Worm (Caenorhabditis elegans): ENCODE measurements around the gene arv-1.
A peak's percentile ranks its signal among the peaks of the same experiment; 100 is the strongest.

arv-1 gene

DNA sequence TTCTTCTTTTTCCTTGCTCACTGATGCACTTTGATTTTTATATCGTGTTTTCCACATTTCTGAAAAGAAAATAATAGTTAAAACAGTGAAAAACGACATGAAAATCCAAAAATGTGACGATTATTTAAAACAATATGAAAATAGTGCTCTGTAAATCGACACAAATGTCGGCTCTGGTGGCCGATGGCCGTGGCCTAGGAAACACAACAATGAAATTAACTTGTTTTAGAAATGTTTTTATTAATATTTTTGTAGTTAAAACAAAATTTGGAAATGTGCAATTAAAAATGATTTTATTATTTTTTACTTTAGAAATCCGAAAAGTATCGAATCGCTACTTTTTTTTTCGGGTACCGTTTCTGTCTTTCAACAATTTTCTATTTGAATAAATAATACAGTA, at the start of gene arv-1:
arv-1 (minus strand) TSS at position 65 of the 400 bp plus-strand sequence.
- TF ChIP-seq cog-1 (tag; optimal IDR thresholded peaks at IDR 0.05) (peak; percentile 18), med-1 (GFP tag; optimal IDR thresholded peaks at IDR 0.05; ENCODE audit: insufficient read depth) (no peak), flt-1 (GFP tag; IDR thresholded peaks at IDR 0.05) (peak; percentile 38; the same call in 1 of the 2 replicates), ztf-23 (GFP tag; IDR thresholded peaks at IDR 0.05) (0 out of 2 replicates have a peak, but pooled peaks have one; percentile 38)

DNA sequence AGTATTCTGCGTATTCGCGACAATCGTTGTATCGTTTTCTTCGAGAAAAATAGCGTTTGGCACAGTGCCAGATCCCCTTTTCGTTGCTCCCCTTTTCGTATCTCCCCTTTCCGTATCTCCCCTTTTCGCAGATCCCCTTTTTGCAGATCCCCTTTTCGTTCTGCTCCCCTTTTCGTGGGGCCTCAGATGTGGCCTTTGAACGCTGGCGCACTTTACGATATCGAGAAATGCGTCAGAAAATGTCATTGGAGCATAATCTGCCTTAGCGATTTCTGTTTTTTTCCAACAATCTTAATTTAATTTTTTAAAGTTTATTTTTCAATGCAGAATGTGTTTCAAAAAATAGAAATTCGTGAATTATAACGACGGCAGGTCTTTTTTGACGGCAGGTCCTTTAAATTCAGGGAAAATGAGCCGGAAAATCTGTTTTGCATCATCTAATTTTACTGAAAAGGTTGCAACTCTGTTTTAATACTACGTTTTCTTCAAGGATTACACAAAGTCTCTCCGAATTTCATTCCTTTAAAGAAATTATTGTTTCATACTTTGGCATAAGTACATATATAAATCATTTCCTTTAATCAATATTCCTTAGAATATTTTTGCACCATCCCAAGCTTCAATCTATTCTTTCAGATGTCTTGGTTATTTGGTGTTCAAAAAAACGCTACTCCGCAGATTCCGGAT, 47.9 kb upstream of the arv-1 start, which contains the start of gene atad-3:
atad-3 (plus strand) TSS at position 637 of the 687 bp plus-strand sequence.
- TF ChIP-seq ref-1 (GFP tag; conservative IDR thresholded peaks at IDR 0.05) (peak; percentile 79), flt-1 (GFP tag; IDR thresholded peaks at IDR 0.05) (peak; percentile 95), ztf-29 (GFP tag; IDR thresholded peaks at IDR 0.05) (peak; percentile 90), cog-1 (tag; optimal IDR thresholded peaks at IDR 0.05) (peak; percentile 82), ztf-23 (GFP tag; IDR thresholded peaks at IDR 0.05) (peak; percentile 97), tab-1 (GFP tag; IDR thresholded peaks at IDR 0.05) (peak; percentile 88), med-1 (GFP tag; optimal IDR thresholded peaks at IDR 0.05; ENCODE audit: insufficient read depth) (no peak), klf-2 (GFP tag; conservative IDR thresholded peaks at IDR 0.05) (peak; percentile 96), T22C8.4 (GFP tag; IDR thresholded peaks at IDR 0.05) (peak; percentile 85; the same call in 1 of the 2 replicates)

DNA sequence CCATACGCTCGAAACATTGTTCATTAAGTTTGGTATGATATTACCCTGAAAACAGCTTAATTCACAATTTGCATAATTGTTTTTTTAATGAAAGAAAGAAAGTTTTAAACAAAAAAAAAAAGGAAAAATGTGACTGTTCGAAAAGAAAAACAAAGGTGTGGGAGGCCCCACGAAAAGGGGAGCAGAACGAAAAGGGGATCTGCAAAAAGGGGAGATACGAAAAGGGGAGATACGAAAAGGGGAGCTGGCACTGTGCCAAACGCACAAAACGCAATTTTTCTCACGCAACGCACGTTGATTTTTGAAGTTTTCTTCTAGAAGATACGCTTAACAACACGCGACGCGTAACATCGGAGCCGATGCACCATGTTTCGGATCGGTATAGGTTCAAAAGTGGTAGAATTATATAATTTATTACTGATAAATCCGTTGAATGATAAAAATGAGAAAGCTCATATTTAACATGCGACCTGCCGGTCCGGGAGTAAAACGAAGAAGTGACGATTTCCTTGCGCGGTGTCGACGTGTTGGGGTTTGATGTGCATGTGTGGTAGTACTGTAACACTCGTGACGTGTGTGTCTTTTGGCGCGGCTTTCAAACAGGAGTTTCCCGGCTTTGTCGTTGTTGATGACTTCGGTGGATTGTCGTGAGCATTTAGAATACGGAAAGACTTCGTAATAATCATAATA, 47.1 kb upstream of the arv-1 start, which contains the start of gene nrde-2:
nrde-2 (minus strand) TSS at position 45 of the 690 bp plus-strand sequence.
- TF ChIP-seq klf-2 (GFP tag; conservative IDR thresholded peaks at IDR 0.05) (peak; percentile 64; the same call in 1 of the 2 replicates), flt-1 (GFP tag; IDR thresholded peaks at IDR 0.05) (peak; percentile 80), ztf-23 (GFP tag; IDR thresholded peaks at IDR 0.05) (peak; percentile 87), ref-1 (GFP tag; conservative IDR thresholded peaks at IDR 0.05) (peak; percentile 41; the same call in 1 of the 2 replicates)

DNA sequence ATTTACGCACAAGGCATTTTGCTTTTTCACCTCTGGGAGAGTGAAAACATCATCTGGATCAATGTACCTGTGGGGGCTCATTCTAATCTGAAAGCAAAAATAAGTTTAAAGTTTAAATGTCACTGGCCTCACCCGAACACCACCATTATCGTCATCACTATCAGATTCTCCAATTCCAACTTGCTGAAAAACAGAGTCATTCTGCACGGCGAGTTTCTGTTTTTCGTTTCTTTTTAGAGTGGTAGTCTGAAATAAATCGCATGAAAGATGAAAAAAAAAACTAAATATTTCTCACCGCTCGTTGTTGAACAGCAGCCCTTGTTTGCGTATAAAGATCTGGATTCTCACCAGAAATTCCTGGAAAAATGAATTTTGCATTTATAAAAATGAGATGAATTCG, 46.5 kb upstream of the arv-1 start:
- TF ChIP-seq T22C8.4 (GFP tag; IDR thresholded peaks at IDR 0.05): no peak
- no peak for TF ChIP-seq tab-1 (GFP tag; IDR thresholded peaks at IDR 0.05)

DNA sequence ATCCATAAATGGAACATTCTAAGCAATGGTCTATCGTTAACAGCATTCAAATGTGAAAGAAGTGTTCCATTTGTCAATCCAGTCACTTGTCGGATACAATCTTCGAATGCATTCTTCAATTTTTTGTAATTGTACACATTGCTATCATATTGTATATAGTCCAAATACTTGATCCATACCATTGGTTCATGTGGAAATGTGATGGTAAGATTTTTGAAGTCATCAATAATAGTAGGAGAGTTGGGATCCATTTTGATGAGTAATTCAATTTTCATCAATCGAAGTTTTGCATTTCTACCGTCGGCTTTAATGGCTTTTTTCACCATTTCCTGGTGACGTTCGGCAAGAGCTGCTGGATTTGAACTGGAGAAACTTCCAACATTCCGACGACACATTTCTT, 45.0 kb upstream of the arv-1 start:
- no peak for TF ChIP-seq ref-1 (GFP tag; conservative IDR thresholded peaks at IDR 0.05)
- TF ChIP-seq ztf-29 (GFP tag; IDR thresholded peaks at IDR 0.05): no peak
- TF ChIP-seq tab-1 (GFP tag; IDR thresholded peaks at IDR 0.05): no peak
- no peak for TF ChIP-seq flt-1 (GFP tag; IDR thresholded peaks at IDR 0.05)

DNA sequence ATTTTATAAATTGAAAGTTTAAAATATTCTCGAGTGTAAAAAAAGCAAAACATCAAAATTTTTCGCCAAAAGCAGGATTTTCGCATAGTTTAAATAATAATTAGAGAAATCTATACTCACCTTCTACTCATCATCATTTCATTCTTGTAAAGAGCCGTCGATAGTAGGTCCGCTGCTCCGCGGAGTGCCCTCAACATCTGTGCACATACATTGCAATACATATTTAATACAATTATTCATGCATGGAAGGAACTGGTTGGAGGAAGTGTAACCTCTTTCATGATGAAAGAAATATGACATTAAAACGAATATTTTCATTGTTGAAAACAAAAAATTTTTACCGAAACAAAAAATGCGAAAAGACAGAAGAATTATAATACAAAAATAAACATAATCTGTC, 41.7 kb upstream of the arv-1 start, which contains the start of gene mrps-14:
mrps-14 (minus strand) TSS at position 197 of the 400 bp plus-strand sequence.
- TF ChIP-seq flt-1 (GFP tag; IDR thresholded peaks at IDR 0.05) (no peak), klf-2 (GFP tag; conservative IDR thresholded peaks at IDR 0.05) (no peak), cog-1 (tag; optimal IDR thresholded peaks at IDR 0.05) (no peak), ztf-29 (GFP tag; IDR thresholded peaks at IDR 0.05) (no peak), ztf-23 (GFP tag; IDR thresholded peaks at IDR 0.05) (no peak), ref-1 (GFP tag; conservative IDR thresholded peaks at IDR 0.05) (no peak), med-1 (GFP tag; optimal IDR thresholded peaks at IDR 0.05; ENCODE audit: insufficient read depth) (no peak), tab-1 (GFP tag; IDR thresholded peaks at IDR 0.05) (no peak), T22C8.4 (GFP tag; IDR thresholded peaks at IDR 0.05) (no peak)

DNA sequence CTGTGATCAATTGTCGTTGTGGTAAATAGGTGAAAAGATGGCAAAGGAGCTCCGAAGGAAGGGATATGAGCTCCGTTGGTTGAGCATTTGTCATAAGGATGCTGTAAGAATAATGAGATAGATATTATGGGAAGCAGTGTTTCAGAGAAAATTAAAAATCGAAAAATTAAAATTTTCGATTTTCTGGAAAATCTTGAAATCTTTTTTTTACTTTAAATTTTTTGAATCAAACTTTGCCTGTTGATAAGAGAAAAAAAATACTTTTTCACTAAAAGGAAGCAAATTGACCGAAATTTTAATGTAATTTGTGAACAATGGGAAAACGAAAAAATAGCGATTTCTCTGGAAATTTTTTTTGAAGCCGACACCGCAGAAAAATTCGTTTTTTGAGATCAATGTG, 39.0 kb upstream of the arv-1 start, which contains the start of gene mec-15:
mec-15 (minus strand) TSS at position 101 of the 400 bp plus-strand sequence.
- TF ChIP-seq cog-1 (tag; optimal IDR thresholded peaks at IDR 0.05): no peak
- no peak for TF ChIP-seq ztf-23 (GFP tag; IDR thresholded peaks at IDR 0.05)
- TF ChIP-seq ztf-29 (GFP tag; IDR thresholded peaks at IDR 0.05): no peak
- no peak for TF ChIP-seq klf-2 (GFP tag; conservative IDR thresholded peaks at IDR 0.05)
- no peak for TF ChIP-seq med-1 (GFP tag; optimal IDR thresholded peaks at IDR 0.05; ENCODE audit: insufficient read depth)
- TF ChIP-seq tab-1 (GFP tag; IDR thresholded peaks at IDR 0.05): no peak
- no peak for TF ChIP-seq ref-1 (GFP tag; conservative IDR thresholded peaks at IDR 0.05)
- TF ChIP-seq T22C8.4 (GFP tag; IDR thresholded peaks at IDR 0.05): no peak
- no peak for TF ChIP-seq flt-1 (GFP tag; IDR thresholded peaks at IDR 0.05)

DNA sequence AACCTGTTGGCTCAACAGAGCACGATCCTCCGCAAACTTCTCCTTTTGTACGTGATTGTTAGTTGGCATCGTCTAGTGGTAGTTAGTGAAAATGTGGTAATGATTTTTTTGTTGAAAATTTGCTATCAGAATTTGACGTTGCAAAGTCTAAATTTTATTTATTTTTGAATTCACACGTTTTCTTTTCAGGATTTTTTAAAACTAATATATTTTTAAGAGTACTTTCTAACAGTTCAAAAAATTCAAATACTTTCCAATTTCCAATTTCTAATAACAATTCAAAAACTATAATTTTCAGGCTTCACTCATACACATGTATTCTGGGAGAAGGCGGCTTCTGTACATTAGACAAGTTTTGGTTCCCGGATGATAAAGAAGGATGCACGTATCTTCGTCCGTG, 33.8 kb upstream of the arv-1 start, which contains the start of gene ubxn-5:
ubxn-5 (minus strand) TSS at position 101 of the 400 bp plus-strand sequence.
- no peak for TF ChIP-seq cog-1 (tag; optimal IDR thresholded peaks at IDR 0.05)
- no peak for TF ChIP-seq ztf-23 (GFP tag; IDR thresholded peaks at IDR 0.05)
- no peak for TF ChIP-seq ref-1 (GFP tag; conservative IDR thresholded peaks at IDR 0.05)
- TF ChIP-seq med-1 (GFP tag; optimal IDR thresholded peaks at IDR 0.05; ENCODE audit: insufficient read depth): no peak
- TF ChIP-seq tab-1 (GFP tag; IDR thresholded peaks at IDR 0.05): no peak
- no peak for TF ChIP-seq T22C8.4 (GFP tag; IDR thresholded peaks at IDR 0.05)
- TF ChIP-seq flt-1 (GFP tag; IDR thresholded peaks at IDR 0.05): no peak
- no peak for TF ChIP-seq ztf-29 (GFP tag; IDR thresholded peaks at IDR 0.05)
- TF ChIP-seq klf-2 (GFP tag; conservative IDR thresholded peaks at IDR 0.05): no peak

DNA sequence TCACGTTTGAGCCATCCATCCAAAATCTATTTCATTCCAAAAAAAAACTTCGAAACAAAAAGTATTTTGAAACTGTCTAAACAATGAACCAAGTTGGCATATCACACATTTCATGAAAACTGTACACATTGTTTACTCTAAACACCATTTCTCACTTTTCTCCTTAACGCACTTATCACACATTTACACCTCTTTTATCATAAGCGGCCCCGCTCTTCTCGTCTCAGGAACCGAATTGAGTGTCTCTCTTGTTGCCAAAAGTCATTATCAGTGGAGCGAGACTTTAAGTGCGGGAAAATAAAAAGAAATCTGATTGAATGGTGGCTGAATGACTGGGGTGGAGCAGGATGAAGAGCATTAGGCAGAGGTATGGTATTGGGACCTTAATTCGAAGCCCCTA, 31.3 kb upstream of the arv-1 start:
- TF ChIP-seq ref-1 (GFP tag; conservative IDR thresholded peaks at IDR 0.05) (no peak), tab-1 (GFP tag; IDR thresholded peaks at IDR 0.05) (no peak), ztf-29 (GFP tag; IDR thresholded peaks at IDR 0.05) (no peak), med-1 (GFP tag; optimal IDR thresholded peaks at IDR 0.05; ENCODE audit: insufficient read depth) (no peak), klf-2 (GFP tag; conservative IDR thresholded peaks at IDR 0.05) (no peak), ztf-23 (GFP tag; IDR thresholded peaks at IDR 0.05) (no peak), cog-1 (tag; optimal IDR thresholded peaks at IDR 0.05) (no peak), T22C8.4 (GFP tag; IDR thresholded peaks at IDR 0.05) (no peak), flt-1 (GFP tag; IDR thresholded peaks at IDR 0.05) (no peak)
